Worm (Caenorhabditis elegans) whole organism, mixed stage, embryonic: ENCODE measurements around the gene Y75D11A.3.
"Not testable (repeated sequence)": the region's sequence is repeated elsewhere in the genome, so short reads cannot be mapped to it uniquely, and the experiment has no call there.

ENCODE experiments used
- elt-1 ChIP-seq: sonication (generic microtip); optimal IDR thresholded peaks from 2 replicates; lab custom pipeline; 2017; ENCODE audit warnings: missing genetic modification characterization, mild to moderate bottlenecking, missing compliant biosample characterization, antibody characterized with exemption, moderate library complexity, borderline replicate concordance; ENCODE audit not compliant: insufficient read depth
- ham-2 ChIP-seq: fragments of 200-800 bp; sonication (Bioruptor generic); optimal IDR thresholded peaks from 2 replicates; lab custom pipeline; 2018; ENCODE audit warnings: mild to moderate bottlenecking, missing genetic modification characterization, missing compliant biosample characterization
- lin-13 ChIP-seq: fragments of 150-350 bp; optimal IDR thresholded peaks from 2 replicates; lab custom pipeline; 2014; ENCODE audit warnings: missing biosample characterization, missing genetic modification characterization
- mep-1 ChIP-seq: fragments of 150-350 bp; optimal IDR thresholded peaks from 2 replicates; lab custom pipeline; 2017; ENCODE audit warnings: missing biosample characterization, missing genetic modification reagents, missing genetic modification characterization, inconsistent platforms
- nhr-237 ChIP-seq: fragments of 150-350 bp; optimal IDR thresholded peaks from 2 replicates; lab custom pipeline; 2014; ENCODE audit warnings: missing biosample characterization, missing genetic modification characterization
- pha-4 ChIP-seq: fragments of 150-350 bp; optimal IDR thresholded peaks from 2 replicates; lab custom pipeline; 2018; ENCODE audit warnings: missing biosample characterization, missing genetic modification reagents, missing genetic modification characterization
- snpc-4 ChIP-seq: fragments of 150-350 bp; optimal IDR thresholded peaks from 2 replicates; lab custom pipeline; 2014; ENCODE audit warnings: missing biosample characterization, missing genetic modification characterization
- sptf-1 ChIP-seq: sonication (generic microtip); optimal IDR thresholded peaks from 2 replicates; lab custom pipeline; 2017; ENCODE audit warnings: mild to moderate bottlenecking, missing genetic modification characterization, moderate library complexity, missing compliant biosample characterization
- tbx-8 ChIP-seq: fragments of 200-800 bp; sonication (Bioruptor generic); optimal IDR thresholded peaks from 2 replicates; lab custom pipeline; 2018; ENCODE audit warnings: mild to moderate bottlenecking, missing genetic modification characterization, moderate library complexity, missing compliant biosample characterization
- unc-39 ChIP-seq: fragments of 150-350 bp; optimal IDR thresholded peaks from 2 replicates; lab custom pipeline; 2014; ENCODE audit warnings: missing biosample characterization, missing genetic modification characterization
- unc-62 ChIP-seq: fragments of 150-350 bp; optimal IDR thresholded peaks from 2 replicates; lab custom pipeline; 2014; ENCODE audit warnings: missing biosample characterization, missing genetic modification reagents, missing genetic modification characterization
- ztf-11 ChIP-seq: fragments of 150-350 bp; optimal IDR thresholded peaks from 2 replicates; lab custom pipeline; 2014; ENCODE audit warnings: missing biosample characterization, missing genetic modification characterization

DNA sequence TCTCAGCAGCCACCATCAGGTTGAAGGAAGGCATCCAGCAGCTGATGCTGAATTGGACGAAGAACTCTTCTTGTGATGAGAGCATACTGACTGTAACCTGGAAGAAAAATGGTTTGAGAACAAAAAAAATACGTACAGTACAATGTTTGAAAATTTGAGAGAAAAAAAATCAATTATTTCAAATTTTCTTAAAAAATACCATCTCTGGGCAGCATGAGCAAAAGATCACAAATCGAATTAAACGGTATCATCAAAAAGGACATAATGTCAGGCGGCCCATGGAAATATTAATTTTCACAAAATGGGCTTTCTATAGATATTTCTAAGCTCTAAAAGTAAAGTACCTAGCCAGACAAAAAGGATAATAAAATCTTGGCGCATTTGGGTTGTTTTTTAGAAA lies at the start of gene Y75D11A.3:
- TF ChIP-seq elt-1; lin-13 (tag; lab: Kevin White, UChicago); sptf-1 (tag; lab: Kevin White, UChicago); mep-1 (tag; lab: Kevin White, UChicago); unc-62 (GFP tag; lab: Kevin White, UChicago); ztf-11 (tag; lab: Kevin White, UChicago); ham-2 (GFP tag; lab: Kevin White, UChicago); pha-4 (tag; lab: Kevin White, UChicago); tbx-8 (GFP tag; lab: Kevin White, UChicago); nhr-237 (tag; lab: Kevin White, UChicago); snpc-4 (tag; lab: Kevin White, UChicago); unc-39 (tag; lab: Kevin White, UChicago): not testable (repeated sequence)
